Worm (Caenorhabditis elegans) whole organism, L1 larva: ENCODE measurements around the gene F31D5.7.

Experiments used
- ceh-63 ChIP-seq: fragments of 200-800 bp; sonication (Bioruptor generic); optimal IDR thresholded peaks from 2 replicates; lab custom pipeline; 2018; ENCODE audit warnings: mild to moderate bottlenecking, missing genetic modification characterization, missing compliant biosample characterization
- ces-1 ChIP-seq: fragments of 150-350 bp; optimal IDR thresholded peaks from 2 replicates; lab custom pipeline; 2014; ENCODE audit warnings: missing biosample characterization, missing genetic modification reagents, missing genetic modification characterization
- nhr-28 ChIP-seq: fragments of 150-350 bp; optimal IDR thresholded peaks from 2 replicates; lab custom pipeline; 2014; ENCODE audit warnings: missing biosample characterization, missing genetic modification characterization

DNA sequence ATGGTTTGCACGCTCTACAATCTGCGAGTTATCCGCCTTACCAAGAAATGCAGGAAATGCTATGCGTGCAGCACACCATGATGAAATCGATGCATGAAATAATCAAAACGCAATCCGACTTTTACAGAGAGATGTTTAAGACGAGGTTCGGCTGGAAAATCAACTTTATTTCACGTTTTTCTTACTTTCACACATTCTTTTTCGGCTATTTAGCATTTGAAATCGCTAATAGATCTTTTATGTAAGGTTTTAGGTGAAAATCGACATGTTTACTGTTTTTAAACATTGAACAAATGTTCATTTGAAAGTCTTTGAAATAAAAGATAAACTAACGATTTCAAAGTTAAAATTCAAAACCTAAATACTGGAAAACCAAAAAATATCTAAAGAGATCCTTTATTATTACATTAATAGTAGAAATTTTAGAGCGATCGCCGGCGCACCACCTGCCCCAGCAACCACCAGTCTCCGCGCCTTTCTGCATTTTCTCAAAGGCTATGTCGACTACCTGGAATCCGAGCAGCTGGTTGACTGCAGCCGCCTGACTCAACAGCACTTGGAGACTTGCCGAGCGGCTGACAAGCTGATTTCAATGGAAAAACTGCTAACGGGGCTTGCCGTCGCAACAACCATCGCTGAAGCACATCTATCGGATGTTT, 17.0 kb downstream of the F31D5.7 start:
- no peak for TF ChIP-seq nhr-28 (tag; lab: Kevin White, UChicago)
- no peak for TF ChIP-seq ceh-63 (GFP tag; lab: Kevin White, UChicago)
- no peak for TF ChIP-seq ces-1 (GFP tag; lab: Kevin White, UChicago)
